Worm (Caenorhabditis elegans) whole organism, L4 larva: ENCODE data around the gene Y62F5A.12.
A peak's percentile ranks its signal among the peaks of the same experiment; 100 is the strongest.

ENCODE experiments used
- D1046.2 ChIP-seq: fragments of 200-800 bp; sonication (Bioruptor generic); IDR thresholded peaks from 2 replicates; pipeline ENCODE4 v1.3.6; 2022; ENCODE audit warnings: missing genetic modification characterization, missing compliant biosample characterization
- F44E2.7 ChIP-seq: fragments of 200-800 bp; sonication (Bioruptor generic); IDR thresholded peaks from 2 replicates; pipeline ENCODE4 v2.1.2; 2022; ENCODE audit warnings: missing genetic modification characterization, missing compliant biosample characterization
- F49E8.2 ChIP-seq: sonication (generic microtip); optimal IDR thresholded peaks from 2 replicates; lab custom pipeline; 2016; ENCODE audit warnings: missing compliant biosample characterization, mild to moderate bottlenecking, missing genetic modification characterization, borderline replicate concordance
- T20F7.1 ChIP-seq: fragments of 200-800 bp; sonication (Bioruptor generic); optimal IDR thresholded peaks from 2 replicates; lab custom pipeline; 2018; ENCODE audit warnings: mild to moderate bottlenecking, missing genetic modification characterization, missing compliant biosample characterization
- T26A8.4 ChIP-seq: fragments of 200-800 bp; sonication (Bioruptor generic); IDR thresholded peaks from 2 replicates; pipeline ENCODE4 v1.3.6; 2022; ENCODE audit warnings: missing genetic modification characterization, missing compliant biosample characterization
- Y48G9A.11 ChIP-seq: fragments of 200-800 bp; sonication (Bioruptor generic); IDR thresholded peaks from 2 replicates; pipeline ENCODE4 v1.3.6; 2022; ENCODE audit warnings: missing genetic modification reagents, missing genetic modification characterization, missing compliant biosample characterization
- arid-1 ChIP-seq: fragments of 200-800 bp; sonication (Bioruptor generic); conservative IDR thresholded peaks from 2 replicates; pipeline ENCODE4 v1.3.6; 2022; ENCODE audit warnings: missing genetic modification reagents, missing genetic modification characterization, missing compliant biosample characterization
- attf-4 ChIP-seq: sonication (generic microtip); optimal IDR thresholded peaks from 3 replicates; lab custom pipeline; 2017; ENCODE audit warnings: missing biosample characterization, missing genetic modification characterization
- ceh-44 ChIP-seq: fragments of 200-800 bp; sonication (Bioruptor generic); IDR thresholded peaks from 2 replicates; pipeline ENCODE4 v1.3.6; 2022; ENCODE audit warnings: missing genetic modification reagents, missing genetic modification characterization, missing compliant biosample characterization
- ceh-62 ChIP-seq: sonication (generic microtip); optimal IDR thresholded peaks from 2 replicates; lab custom pipeline; 2017; ENCODE audit warnings: missing biosample characterization, missing genetic modification characterization
- ces-1 ChIP-seq: fragments of 150-350 bp; sonication (generic microtip); optimal IDR thresholded peaks from 4 replicates; lab custom pipeline; 2014; ENCODE audit warnings: missing biosample characterization, missing genetic modification reagents, missing genetic modification characterization
- daf-16 ChIP-seq, 3 experiments: sonication (generic microtip); optimal IDR thresholded peaks; 2 replicates each; lab custom pipeline; 2016 to 2017; ENCODE audit warnings: missing genetic modification characterization in 3 of 3, missing genetic modification reagents in 3 of 3, mild to moderate bottlenecking in 2 of 3, missing compliant biosample characterization in 2 of 3, missing biosample characterization in 1 of 3, moderate library complexity in 1 of 3
- dmd-8 ChIP-seq: fragments of 200-800 bp; sonication (Bioruptor generic); IDR thresholded peaks from 2 replicates; pipeline ENCODE4 v1.3.6; 2022; ENCODE audit warnings: missing genetic modification characterization, missing compliant biosample characterization
- dmd-9 ChIP-seq: fragments of 200-800 bp; sonication (Bioruptor generic); IDR thresholded peaks from 2 replicates; pipeline ENCODE4 v1.3.6; 2022; ENCODE audit warnings: missing genetic modification reagents, missing genetic modification characterization, missing compliant biosample characterization
- dpl-1 ChIP-seq: fragments of 150-350 bp; optimal IDR thresholded peaks from 2 replicates; lab custom pipeline; 2014; ENCODE audit warnings: missing biosample characterization, missing genetic modification reagents, missing genetic modification characterization
- duxl-1 ChIP-seq: sonication (generic microtip); optimal IDR thresholded peaks from 2 replicates; lab custom pipeline; 2016; ENCODE audit warnings: mild to moderate bottlenecking, missing genetic modification characterization, moderate library complexity, missing compliant biosample characterization; ENCODE audit not compliant: poor library complexity
- egl-43 ChIP-seq: fragments of 200-800 bp; sonication (Bioruptor generic); IDR thresholded peaks from 2 replicates; pipeline ENCODE4 v1.3.6; 2022; ENCODE audit warnings: missing genetic modification reagents, missing genetic modification characterization, missing compliant biosample characterization
- fkh-10 ChIP-seq: fragments of 150-350 bp; optimal IDR thresholded peaks from 2 replicates; lab custom pipeline; 2014; ENCODE audit warnings: missing biosample characterization, missing genetic modification reagents, missing genetic modification characterization
- fos-1 ChIP-seq: fragments of 150-350 bp; optimal IDR thresholded peaks from 2 replicates; lab custom pipeline; 2014; ENCODE audit warnings: missing biosample characterization, missing genetic modification characterization
- gei-8 ChIP-seq: fragments of 200-800 bp; sonication (Bioruptor generic); optimal IDR thresholded peaks from 2 replicates; lab custom pipeline; 2018; ENCODE audit warnings: mild to moderate bottlenecking, missing genetic modification characterization, missing compliant biosample characterization
- hif-1 ChIP-seq, 2 experiments: sonication (generic microtip); optimal IDR thresholded peaks; 2 replicates each; lab custom pipeline; 2016 to 2017; ENCODE audit warnings: missing compliant biosample characterization in 2 of 2, missing genetic modification characterization in 2 of 2, missing genetic modification reagents in 2 of 2, missing genotype in 2 of 2, mild to moderate bottlenecking in 1 of 2
- lim-7 ChIP-seq: fragments of 200-800 bp; sonication (Bioruptor generic); IDR thresholded peaks from 2 replicates; pipeline ENCODE4 v1.3.6; 2022; ENCODE audit warnings: missing genetic modification characterization, missing compliant biosample characterization
- lin-1 ChIP-seq: fragments of 200-800 bp; sonication (Bioruptor generic); IDR thresholded peaks from 2 replicates; pipeline ENCODE4 v1.3.6; 2022; ENCODE audit warnings: missing genetic modification reagents, missing genetic modification characterization, missing compliant biosample characterization
- lin-38 ChIP-seq: fragments of 200-800 bp; sonication (Bioruptor generic); IDR thresholded peaks from 2 replicates; pipeline ENCODE4 v1.3.6; 2022; ENCODE audit warnings: missing genetic modification reagents, missing genetic modification characterization, missing compliant biosample characterization
- lin-39 ChIP-seq: fragments of 150-350 bp; optimal IDR thresholded peaks from 2 replicates; lab custom pipeline; 2014; ENCODE audit warnings: missing biosample characterization, missing genetic modification reagents, missing genetic modification characterization
- lir-3 ChIP-seq: sonication (generic microtip); optimal IDR thresholded peaks from 2 replicates; lab custom pipeline; 2016; ENCODE audit warnings: mild to moderate bottlenecking, missing genetic modification characterization, missing compliant biosample characterization
- mdl-1 ChIP-seq, 2 experiments: fragments of 150-350 bp in 1 of 2; sonication (generic microtip) in 1 of 2; optimal IDR thresholded peaks; 2 replicates each; lab custom pipeline; 2014 to 2017; ENCODE audit warnings: missing biosample characterization in 2 of 2, missing genetic modification characterization in 2 of 2
- mxl-3 ChIP-seq: fragments of 200-800 bp; sonication (Bioruptor generic); optimal IDR thresholded peaks from 2 replicates; lab custom pipeline; 2018; ENCODE audit warnings: mild to moderate bottlenecking, missing genetic modification characterization, missing compliant biosample characterization
- nhr-102 ChIP-seq: sonication (generic microtip); optimal IDR thresholded peaks from 2 replicates; lab custom pipeline; 2016; ENCODE audit warnings: mild to moderate bottlenecking, missing genetic modification characterization, moderate library complexity, missing compliant biosample characterization
- nhr-111 ChIP-seq: fragments of 200-800 bp; sonication (Bioruptor generic); optimal IDR thresholded peaks from 2 replicates; lab custom pipeline; 2018; ENCODE audit warnings: mild to moderate bottlenecking, missing genetic modification characterization, missing compliant biosample characterization
- nhr-28 ChIP-seq: fragments of 150-350 bp; optimal IDR thresholded peaks from 2 replicates; lab custom pipeline; 2014; ENCODE audit warnings: missing biosample characterization, missing genetic modification characterization
- pha-4 ChIP-seq, 2 experiments: fragments of 150-350 bp in 1 of 2; fragments of 200-800 bp in 1 of 2; sonication (Bioruptor generic) in 1 of 2; IDR thresholded peaks in 1 of 2; optimal IDR thresholded peaks in 1 of 2; 2 replicates each; pipeline versions ENCODE4 v1.3.6 to Lab custom; 2014 to 2022; ENCODE audit warnings: missing genetic modification characterization in 2 of 2, missing genetic modification reagents in 2 of 2, missing biosample characterization in 1 of 2, missing compliant biosample characterization in 1 of 2
- php-3 ChIP-seq: fragments of 200-800 bp; sonication (Bioruptor generic); IDR thresholded peaks from 2 replicates; pipeline ENCODE4 v1.3.6; 2022; ENCODE audit warnings: missing genetic modification reagents, missing genetic modification characterization, missing compliant biosample characterization
- pqm-1 ChIP-seq: sonication (generic microtip); optimal IDR thresholded peaks from 2 replicates; lab custom pipeline; 2017; ENCODE audit warnings: missing biosample characterization, missing genetic modification characterization
- sdz-12 ChIP-seq: fragments of 200-800 bp; sonication (Bioruptor generic); optimal IDR thresholded peaks from 2 replicates; lab custom pipeline; 2018; ENCODE audit warnings: mild to moderate bottlenecking, missing genetic modification characterization, missing compliant biosample characterization
- set-16 ChIP-seq: fragments of 200-800 bp; sonication (Bioruptor generic); IDR thresholded peaks from 2 replicates; pipeline ENCODE4 v1.3.6; 2022; ENCODE audit warnings: missing genetic modification reagents, missing genetic modification characterization, missing compliant biosample characterization
- spr-3 ChIP-seq: fragments of 200-800 bp; sonication (Bioruptor generic); optimal IDR thresholded peaks from 2 replicates; lab custom pipeline; 2018; ENCODE audit warnings: mild to moderate bottlenecking, missing genetic modification characterization, missing compliant biosample characterization
- tag-97 ChIP-seq: fragments of 200-800 bp; sonication (Bioruptor generic); IDR thresholded peaks from 2 replicates; pipeline ENCODE4 v1.3.6; 2022; ENCODE audit warnings: missing genetic modification characterization, missing compliant biosample characterization
- unc-130 ChIP-seq: sonication (generic microtip); optimal IDR thresholded peaks from 2 replicates; lab custom pipeline; 2016; ENCODE audit warnings: missing genetic modification reagents, missing genetic modification characterization, missing compliant biosample characterization
- unc-39 ChIP-seq: sonication (generic microtip); optimal IDR thresholded peaks from 2 replicates; lab custom pipeline; 2017; ENCODE audit warnings: missing biosample characterization, missing genetic modification characterization
- unc-62 ChIP-seq, 3 experiments: fragments of 150-350 bp in 1 of 3; sonication (generic microtip); optimal IDR thresholded peaks in 2 of 3; peaks in 1 of 3; 1 replicate in 1 of 3; 2 replicates in 2 of 3; lab custom pipeline; 2014 to 2017; ENCODE audit warnings: missing biosample characterization in 3 of 3, missing genetic modification characterization in 3 of 3, missing genetic modification reagents in 3 of 3, missing genotype in 1 of 3
- vab-7 ChIP-seq: fragments of 200-800 bp; sonication (Bioruptor generic); IDR thresholded peaks from 2 replicates; pipeline ENCODE4 v1.3.6; 2022; ENCODE audit warnings: missing genetic modification reagents, missing genetic modification characterization, missing compliant biosample characterization
- zfp-2 ChIP-seq: sonication (generic microtip); optimal IDR thresholded peaks from 2 replicates; lab custom pipeline; 2016; ENCODE audit warnings: mild to moderate bottlenecking, missing genetic modification characterization, missing compliant biosample characterization
- zfp-3 ChIP-seq: fragments of 200-800 bp; sonication (Bioruptor generic); conservative IDR thresholded peaks from 2 replicates; pipeline ENCODE4 v1.3.6; 2022; ENCODE audit warnings: missing genetic modification reagents, missing genetic modification characterization, missing compliant biosample characterization
- zip-11 ChIP-seq: fragments of 200-800 bp; sonication (Bioruptor generic); IDR thresholded peaks from 2 replicates; pipeline ENCODE4 v1.3.6; 2022; ENCODE audit warnings: missing genetic modification characterization, missing compliant biosample characterization

Y62F5A.12 gene

DNA sequence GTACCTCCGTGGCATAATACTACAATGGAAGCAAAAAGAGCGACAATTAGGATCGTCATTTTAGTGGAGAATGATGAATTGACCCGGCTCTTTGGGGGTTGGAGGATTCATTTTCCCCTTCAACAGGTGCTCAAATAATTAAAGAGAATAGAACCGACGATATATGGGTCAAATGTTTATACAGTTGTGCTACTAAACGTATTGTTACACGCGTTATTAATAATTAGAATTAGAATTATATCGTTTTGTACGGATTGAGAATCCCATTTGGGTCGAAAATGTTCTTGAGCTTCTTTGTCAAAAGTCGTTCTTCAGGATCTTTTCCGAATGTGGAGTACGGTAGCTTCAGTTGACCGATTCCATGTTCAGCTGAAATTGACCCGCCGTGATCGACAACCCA lies 4.5 kb upstream of the Y62F5A.12 start, which contains the start of gene Y62F5A.9:
Gene Y62F5A.9 (minus strand): TSS at position 101 of the 400 bp plus-strand sequence.
- TF ChIP-seq sdz-12 (GFP tag; lab: Kevin White, UChicago) (no peak), dmd-8 (0 out of 2 replicates have a peak, but pooled peaks have one; percentile 5), unc-62 (GFP tag; optimal IDR thresholded peaks at IDR 0.05 in 1 of 2; lab: Kevin White, UChicago) (no peak), unc-62 (tag; optimal IDR thresholded peaks at IDR 0.05; lab: Kevin White, UChicago) (no peak), ceh-62 (tag; lab: Kevin White, UChicago) (no peak), fos-1 (tag; lab: Kevin White, UChicago) (no peak), lim-7 (GFP tag; lab: Robert Waterston, UW) (0 out of 2 replicates have a peak, but pooled peaks have one; percentile 10), dmd-9 (GFP tag; lab: Robert Waterston, UW) (no peak), daf-16 (GFP tag; optimal IDR thresholded peaks at IDR 0.05; lab: Kevin White, UChicago) (no peak), daf-16 (tag; optimal IDR thresholded peaks at IDR 0.05; lab: Kevin White, UChicago) (peak; percentile 32)
- TF ChIP-seq, all 104 proteins: peak for 3

DNA sequence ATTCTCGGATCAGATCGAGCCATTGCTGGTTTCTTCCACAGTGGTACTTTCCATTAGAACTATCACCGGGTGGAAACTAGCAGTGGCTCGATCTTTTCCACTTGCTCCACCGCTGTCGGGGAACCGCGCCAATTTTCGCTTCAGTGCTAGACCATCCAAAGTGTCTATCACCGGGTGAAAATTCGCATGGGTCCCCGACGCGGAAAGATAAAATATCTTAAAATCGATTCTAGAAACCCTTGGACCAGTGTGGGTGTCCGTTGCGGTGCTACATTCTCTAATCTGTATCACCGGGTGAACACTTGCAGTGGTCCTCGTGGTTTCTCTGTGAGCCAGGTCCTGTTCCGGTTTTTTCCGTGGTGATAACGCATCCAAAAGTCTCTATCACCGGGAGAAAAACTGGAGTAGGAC lies 3.3 kb upstream of the Y62F5A.12 start:
- no peak for TF ChIP-seq pqm-1
- no peak for TF ChIP-seq dmd-8
- no peak for TF ChIP-seq F44E2.7
- TF ChIP-seq zfp-2 (tag; lab: Kevin White, UChicago) = no peak
- TF ChIP-seq T20F7.1 = no peak
- no peak for TF ChIP-seq zip-11 (GFP tag; lab: Robert Waterston, UW)
- TF ChIP-seq arid-1 (GFP tag; lab: Robert Waterston, UW) = no peak
- TF ChIP-seq unc-39 (tag; lab: Kevin White, UChicago) = no peak
- TF ChIP-seq vab-7 (GFP tag; lab: Robert Waterston, UW) = no peak
- TF ChIP-seq pha-4 (GFP tag; IDR thresholded peaks at IDR 0.05; lab: Robert Waterston, UW) = no peak
- no peak for TF ChIP-seq pha-4 (tag; optimal IDR thresholded peaks at IDR 0.05; lab: Kevin White, UChicago)
- TF ChIP-seq ceh-44 (GFP tag; lab: Robert Waterston, UW) = no peak
- TF ChIP-seq hif-1 (tag; optimal IDR thresholded peaks at IDR 0.05; lab: Kevin White, UChicago) = no peak
- no peak for TF ChIP-seq ces-1 (GFP tag; lab: Kevin White, UChicago)
- TF ChIP-seq nhr-111 (GFP tag; lab: Kevin White, UChicago) = no peak
- no peak for TF ChIP-seq egl-43
- TF ChIP-seq lir-3 (tag; lab: Kevin White, UChicago) = no peak
- no peak for TF ChIP-seq zfp-3 (GFP tag; lab: Robert Waterston, UW)
- no peak for TF ChIP-seq dpl-1 (GFP tag; lab: Kevin White, UChicago)
- TF ChIP-seq, all 104 proteins: peak for 0

DNA sequence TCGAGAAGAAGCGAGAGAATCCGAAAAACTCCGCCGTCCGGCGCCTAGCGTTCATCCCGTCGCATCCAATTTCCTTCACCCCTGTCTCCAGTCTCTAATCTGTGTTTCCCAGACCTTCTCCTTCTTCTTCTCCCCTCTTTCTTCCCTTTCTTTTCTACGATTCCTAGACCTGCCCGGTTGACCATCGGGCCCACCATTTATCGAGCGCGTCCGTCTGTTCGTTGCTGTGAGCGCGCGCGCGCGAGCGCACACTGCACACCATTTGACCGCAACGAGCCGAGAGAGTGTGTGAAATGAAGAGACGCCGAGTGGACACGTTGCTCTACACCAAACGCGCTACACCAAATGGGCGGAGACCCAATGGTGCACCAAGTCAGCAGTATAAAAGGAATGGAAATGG lies 2.8 kb upstream of the Y62F5A.12 start:
- TF ChIP-seq egl-43 (no peak), fkh-10 (GFP tag; lab: Kevin White, UChicago) (no peak), attf-4 (tag; lab: Kevin White, UChicago) (no peak), fos-1 (tag; lab: Kevin White, UChicago) (no peak), set-16 (peak; percentile 82), gei-8 (GFP tag; lab: Kevin White, UChicago) (no peak), nhr-102 (tag; lab: Kevin White, UChicago) (no peak), mxl-3 (GFP tag; lab: Kevin White, UChicago) (no peak), nhr-28 (no peak), duxl-1 (tag; lab: Kevin White, UChicago) (no peak), ces-1 (GFP tag; lab: Kevin White, UChicago) (no peak), lin-38 (GFP tag; lab: Robert Waterston, UW) (peak; percentile 73), Y48G9A.11 (GFP tag; lab: Robert Waterston, UW) (peak; percentile 64; the same call in 1 of the 2 replicates), dmd-9 (GFP tag; lab: Robert Waterston, UW) (no peak), php-3 (GFP tag; lab: Robert Waterston, UW) (no peak), tag-97 (GFP tag; lab: Robert Waterston, UW) (no peak), mdl-1 (tag; optimal IDR thresholded peaks at IDR 0.05; lab: Kevin White, UChicago) (peak in 1 of 2 experiments; percentile 3), D1046.2 (GFP tag; lab: Robert Waterston, UW) (0 out of 2 replicates have a peak, but pooled peaks have one; percentile 8), lin-39 (tag; lab: Kevin White, UChicago) (no peak), T26A8.4 (GFP tag; lab: Robert Waterston, UW) (no peak), lin-1 (GFP tag; lab: Robert Waterston, UW) (no peak), unc-130 (GFP tag; lab: Kevin White, UChicago) (peak; percentile 70), pqm-1 (no peak), F49E8.2 (no peak), daf-16 (GFP tag; optimal IDR thresholded peaks at IDR 0.05; lab: Kevin White, UChicago) (no peak), daf-16 (tag; optimal IDR thresholded peaks at IDR 0.05; lab: Kevin White, UChicago) (no peak), spr-3 (GFP tag; lab: Kevin White, UChicago) (peak; percentile 9)
